Worm (Caenorhabditis elegans): ENCODE measurements around the gene clec-65.
A peak's percentile ranks its signal among the peaks of the same experiment; 100 is the strongest.

ce11 chrII:12939161-12939560, 38.0 kb downstream of the clec-65 start:
- TF ChIP-seq cebp-2 (GFP tag; IDR thresholded peaks at IDR 0.05) (no peak), Y53F4B.3 (GFP tag; IDR thresholded peaks at IDR 0.05) (no peak), F33H1.4 (GFP tag; IDR thresholded peaks at IDR 0.05) (no peak), cebp-1 (GFP tag; IDR thresholded peaks at IDR 0.05) (no peak), cebp-1 (tag; optimal IDR thresholded peaks at IDR 0.05) (peak; percentile 58)
